Worm (Caenorhabditis elegans) whole organism, late embryonic: ENCODE data around the gene mca-1.

Experiments used
- F13H6.1 ChIP-seq: sonication (generic microtip); optimal IDR thresholded peaks from 2 replicates; lab custom pipeline; 2016; ENCODE audit warnings: missing genetic modification characterization, missing compliant biosample characterization
- ceh-9 ChIP-seq: sonication (generic microtip); optimal IDR thresholded peaks from 2 replicates; lab custom pipeline; 2016; ENCODE audit warnings: mild to moderate bottlenecking, missing genetic modification characterization, inconsistent platforms, missing compliant biosample characterization
- hlh-13 ChIP-seq: fragments of 200-800 bp; sonication (Bioruptor generic); optimal IDR thresholded peaks from 2 replicates; lab custom pipeline; 2018; ENCODE audit warnings: mild to moderate bottlenecking, missing genetic modification characterization, missing compliant biosample characterization
- pha-4 ChIP-seq: fragments of 150-350 bp; optimal IDR thresholded peaks from 2 replicates; lab custom pipeline; 2018; ENCODE audit warnings: missing biosample characterization, missing genetic modification reagents, missing genetic modification characterization
- zip-5 ChIP-seq: sonication (generic microtip); optimal IDR thresholded peaks from 2 replicates; lab custom pipeline; 2016; ENCODE audit warnings: missing genetic modification characterization, missing compliant biosample characterization

- TF ChIP-seq zip-5 (no peak), pha-4 (no peak), ceh-9 (no peak), F13H6.1 (tag; lab: Kevin White, UChicago) (no peak), hlh-13 (GFP tag; lab: Kevin White, UChicago) (no peak)
Measured at ce11 chrIV:9625829-9626228, 8.9 kb downstream of the mca-1 start.
